Fruit fly (Drosophila melanogaster) whole organism, embryonic: ENCODE data around the gene Sidpn.

Experiments used
- Bteb2 ChIP-seq: fragments of 200-800 bp; sonication (Bioruptor generic); optimal IDR thresholded peaks from 2 replicates; lab custom pipeline; 2016; ENCODE audit warnings: missing biosample characterization, missing genetic modification characterization
- C15 ChIP-seq: fragments of 200-800 bp; sonication (Bioruptor generic); IDR thresholded peaks from 3 replicates; pipeline ENCODE4 v1.3.6; 2022; ENCODE audit warnings: missing biosample characterization, missing genetic modification characterization
- CG10267 ChIP-seq: fragments of 200-800 bp; sonication (Bioruptor generic); optimal IDR thresholded peaks from 2 replicates; lab custom pipeline; 2018; ENCODE audit warnings: missing biosample characterization, mild to moderate bottlenecking, missing genetic modification characterization, moderate library complexity
- CG10543 ChIP-seq: fragments of 200-800 bp; sonication (Bioruptor generic); optimal IDR thresholded peaks from 3 replicates; lab custom pipeline; 2017; ENCODE audit warnings: missing biosample characterization, mild to moderate bottlenecking, missing genetic modification characterization, moderate library complexity
- CG11093 ChIP-seq: fragments of 200-800 bp; sonication (Bioruptor generic); IDR thresholded peaks from 3 replicates; pipeline ENCODE4 v1.3.6; 2022; ENCODE audit warnings: missing biosample characterization, missing genetic modification characterization
- CG11456 ChIP-seq: fragments of 200-800 bp; sonication (Bioruptor generic); IDR thresholded peaks from 3 replicates; pipeline ENCODE4 v1.3.6; 2022; ENCODE audit warnings: missing biosample characterization, missing genetic modification characterization
- CG11504 ChIP-seq: fragments of 200-800 bp; sonication (Bioruptor generic); optimal IDR thresholded peaks from 3 replicates; lab custom pipeline; 2019; ENCODE audit warnings: missing biosample characterization, mild to moderate bottlenecking, missing genetic modification characterization, moderate library complexity
- CG12299 ChIP-seq: fragments of 200-800 bp; sonication (Bioruptor generic); optimal IDR thresholded peaks from 2 replicates; lab custom pipeline; 2018; ENCODE audit warnings: missing biosample characterization, mild to moderate bottlenecking, missing genetic modification characterization
- CG12769 ChIP-seq: fragments of 200-800 bp; sonication (Bioruptor generic); optimal IDR thresholded peaks from 2 replicates; lab custom pipeline; 2019; ENCODE audit warnings: missing biosample characterization, mild to moderate bottlenecking, missing genetic modification characterization, moderate library complexity
- CG13123 ChIP-seq: fragments of 200-800 bp; sonication (Bioruptor generic); optimal IDR thresholded peaks from 2 replicates; lab custom pipeline; 2016; ENCODE audit warnings: missing biosample characterization, missing genetic modification characterization
- CG15011 ChIP-seq: fragments of 200-800 bp; sonication (Bioruptor generic); optimal IDR thresholded peaks from 3 replicates; lab custom pipeline; 2018; ENCODE audit warnings: missing biosample characterization, mild to moderate bottlenecking, missing genetic modification characterization
- CG15269 ChIP-seq: fragments of 200-800 bp; sonication (Bioruptor generic); optimal IDR thresholded peaks from 2 replicates; lab custom pipeline; 2018; ENCODE audit warnings: missing biosample characterization, mild to moderate bottlenecking, missing genetic modification characterization, moderate library complexity
- CG15479 ChIP-seq: fragments of 200-800 bp; sonication (Bioruptor generic); optimal IDR thresholded peaks from 3 replicates; lab custom pipeline; 2019; ENCODE audit warnings: missing biosample characterization, mild to moderate bottlenecking, missing genetic modification characterization, moderate library complexity
- CG15601 ChIP-seq: fragments of 200-800 bp; sonication (Bioruptor generic); optimal IDR thresholded peaks from 3 replicates; lab custom pipeline; 2019; ENCODE audit warnings: missing biosample characterization, mild to moderate bottlenecking, missing genetic modification characterization, moderate library complexity
- CG17186 ChIP-seq: fragments of 200-800 bp; sonication (Bioruptor generic); optimal IDR thresholded peaks from 3 replicates; lab custom pipeline; 2017; ENCODE audit warnings: missing biosample characterization, missing genetic modification reagents, missing genetic modification characterization
- CG17328 ChIP-seq: fragments of 200-800 bp; sonication (Bioruptor generic); IDR thresholded peaks from 2 replicates; pipeline ENCODE4 v1.3.6; 2022; ENCODE audit warnings: missing biosample characterization, missing genetic modification characterization
- CG17359 ChIP-seq: fragments of 200-800 bp; sonication (Bioruptor generic); optimal IDR thresholded peaks from 3 replicates; lab custom pipeline; 2018; ENCODE audit warnings: missing biosample characterization, mild to moderate bottlenecking, missing genetic modification characterization, moderate library complexity
- CG17829 ChIP-seq: fragments of 200-800 bp; optimal IDR thresholded peaks from 2 replicates; lab custom pipeline; 2019; ENCODE audit warnings: missing biosample characterization, mild to moderate bottlenecking, missing genetic modification characterization, moderate library complexity
- CG18764 ChIP-seq: fragments of 200-800 bp; sonication (Bioruptor generic); optimal IDR thresholded peaks from 3 replicates; lab custom pipeline; 2016; ENCODE audit warnings: missing biosample characterization, missing genetic modification characterization
- CG32532 ChIP-seq: fragments of 200-800 bp; sonication (Bioruptor generic); IDR thresholded peaks from 2 replicates; pipeline ENCODE4 v1.3.6; 2022; ENCODE audit warnings: missing biosample characterization, missing genetic modification characterization
- CG6654 ChIP-seq: fragments of 200-800 bp; sonication (Bioruptor generic); optimal IDR thresholded peaks from 2 replicates; lab custom pipeline; 2017; ENCODE audit warnings: missing biosample characterization, mild to moderate bottlenecking, missing genetic modification characterization
- CG6765 ChIP-seq: fragments of 200-800 bp; sonication (Bioruptor generic); optimal IDR thresholded peaks from 3 replicates; lab custom pipeline; 2017; ENCODE audit warnings: missing biosample characterization, mild to moderate bottlenecking, missing genetic modification characterization
- CG7357 ChIP-seq: fragments of 200-800 bp; sonication (Bioruptor generic); IDR thresholded peaks from 3 replicates; pipeline ENCODE4 v1.3.6; 2022; ENCODE audit warnings: missing biosample characterization, missing genetic modification characterization
- CG7987 ChIP-seq: fragments of 200-800 bp; sonication (Bioruptor generic); optimal IDR thresholded peaks from 2 replicates; lab custom pipeline; 2018; ENCODE audit warnings: missing biosample characterization, mild to moderate bottlenecking, missing genetic modification characterization, moderate library complexity
- CG9609 ChIP-seq: fragments of 200-800 bp; sonication (Bioruptor generic); optimal IDR thresholded peaks from 3 replicates; lab custom pipeline; 2016; ENCODE audit warnings: missing biosample characterization, missing genetic modification characterization
- CG9932 ChIP-seq: fragments of 200-800 bp; sonication (Bioruptor generic); IDR thresholded peaks from 2 replicates; pipeline ENCODE4 v1.3.6; 2022; ENCODE audit warnings: missing biosample characterization, missing genetic modification characterization
- CTCF ChIP-seq: fragments of 200-800 bp; sonication (Bioruptor generic); optimal IDR thresholded peaks from 2 replicates; lab custom pipeline; 2017; ENCODE audit warnings: missing biosample characterization, mild to moderate bottlenecking, missing genetic modification characterization, moderate library complexity
- Hmr ChIP-seq: fragments of 200-800 bp; sonication (Bioruptor generic); optimal IDR thresholded peaks from 3 replicates; lab custom pipeline; 2017; ENCODE audit warnings: mild to moderate bottlenecking, missing biosample characterization, missing genetic modification reagents, missing genetic modification characterization
- Hmx ChIP-seq: fragments of 200-800 bp; sonication (Bioruptor generic); optimal IDR thresholded peaks from 2 replicates; lab custom pipeline; 2016; ENCODE audit warnings: missing biosample characterization, missing genetic modification characterization
- Kr ChIP-seq: fragments of 200-800 bp; sonication (Bioruptor generic); optimal IDR thresholded peaks from 2 replicates; lab custom pipeline; 2017; ENCODE audit warnings: missing biosample characterization, mild to moderate bottlenecking, missing genetic modification characterization
- Lim3 ChIP-seq: fragments of 200-800 bp; sonication (Bioruptor generic); IDR thresholded peaks from 2 replicates; pipeline ENCODE4 v1.3.6; 2022; ENCODE audit warnings: missing biosample characterization, missing genetic modification characterization
- MTF-1 ChIP-seq: fragments of 200-800 bp; sonication (Bioruptor generic); optimal IDR thresholded peaks from 2 replicates; lab custom pipeline; 2018; ENCODE audit warnings: missing biosample characterization, mild to moderate bottlenecking, missing genetic modification characterization, borderline replicate concordance
- Nf-YA ChIP-seq: fragments of 200-800 bp; sonication (Bioruptor generic); IDR thresholded peaks from 2 replicates; pipeline ENCODE4 v1.3.6; 2022; ENCODE audit warnings: missing biosample characterization, missing genetic modification characterization
- ap ChIP-seq: fragments of 200-800 bp; sonication (Bioruptor generic); IDR thresholded peaks from 2 replicates; pipeline ENCODE4 v1.3.6; 2022; ENCODE audit warnings: missing biosample characterization, missing genetic modification characterization
- ato ChIP-seq: fragments of 200-800 bp; sonication (Bioruptor generic); IDR thresholded peaks from 2 replicates; pipeline ENCODE4 v1.3.6; 2022; ENCODE audit warnings: missing biosample characterization, missing genetic modification characterization; ENCODE audit not compliant: partially characterized antibody
- az2 ChIP-seq: fragments of 200-800 bp; sonication (Bioruptor generic); optimal IDR thresholded peaks from 3 replicates; lab custom pipeline; 2016; ENCODE audit warnings: missing biosample characterization, missing genetic modification characterization
- cg ChIP-seq: fragments of 200-800 bp; sonication (Bioruptor generic); optimal IDR thresholded peaks from 3 replicates; lab custom pipeline; 2019; ENCODE audit warnings: missing biosample characterization, mild to moderate bottlenecking, missing genetic modification characterization, moderate library complexity
- crol ChIP-seq: fragments of 200-800 bp; sonication (Bioruptor generic); IDR thresholded peaks from 2 replicates; pipeline ENCODE4 v1.3.6; 2022; ENCODE audit warnings: missing biosample characterization, missing genetic modification characterization
- crp ChIP-seq, 2 experiments: fragments of 200-800 bp; sonication (Bioruptor generic); optimal IDR thresholded peaks; 2 replicates in 1 of 2; 3 replicates in 1 of 2; lab custom pipeline; 2017; ENCODE audit warnings: missing biosample characterization in 2 of 2, missing genetic modification characterization in 2 of 2, mild to moderate bottlenecking in 1 of 2, moderate library complexity in 1 of 2
- dmrt99B ChIP-seq: fragments of 200-800 bp; sonication (Bioruptor generic); optimal IDR thresholded peaks from 2 replicates; lab custom pipeline; 2018; ENCODE audit warnings: missing biosample characterization, mild to moderate bottlenecking, missing genetic modification characterization, moderate library complexity
- fd64A ChIP-seq: fragments of 200-800 bp; sonication (Bioruptor generic); optimal IDR thresholded peaks from 3 replicates; lab custom pipeline; 2018; ENCODE audit warnings: missing biosample characterization, mild to moderate bottlenecking, missing genetic modification characterization
- hbn ChIP-seq: fragments of 200-800 bp; sonication (Bioruptor generic); IDR thresholded peaks from 2 replicates; pipeline ENCODE4 v1.3.6; 2022; ENCODE audit warnings: missing biosample characterization, missing genetic modification characterization; ENCODE audit not compliant: partially characterized antibody
- jing ChIP-seq: fragments of 200-800 bp; sonication (Bioruptor generic); optimal IDR thresholded peaks from 2 replicates; lab custom pipeline; 2018; ENCODE audit warnings: missing biosample characterization, mild to moderate bottlenecking, missing genetic modification characterization
- klu ChIP-seq: fragments of 200-800 bp; sonication (Bioruptor generic); IDR thresholded peaks from 2 replicates; pipeline ENCODE4 v1.3.6; 2022; ENCODE audit warnings: missing biosample characterization, missing genetic modification characterization
- lola ChIP-seq, 3 experiments: fragments of >200 bp in 2 of 3; fragments of 200-800 bp in 1 of 3; sonication (Bioruptor generic) in 1 of 3; optimal IDR thresholded peaks; 2 replicates each; lab custom pipeline; 2017 to 2019; ENCODE audit warnings: missing biosample characterization in 3 of 3, missing genetic modification characterization in 3 of 3, mild to moderate bottlenecking in 1 of 3, moderate library complexity in 1 of 3
- nau ChIP-seq: fragments of 200-800 bp; sonication (Bioruptor generic); optimal IDR thresholded peaks from 3 replicates; lab custom pipeline; 2017; ENCODE audit warnings: missing biosample characterization, mild to moderate bottlenecking, missing genetic modification characterization, missing genetic modification reagents
- nerfin-2 ChIP-seq: fragments of 200-800 bp; sonication (Bioruptor generic); IDR thresholded peaks from 2 replicates; pipeline ENCODE4 v1.3.6; 2022; ENCODE audit warnings: missing biosample characterization, missing genetic modification characterization; ENCODE audit not compliant: partially characterized antibody
- scrt ChIP-seq: fragments of 200-800 bp; sonication (Bioruptor generic); optimal IDR thresholded peaks from 2 replicates; lab custom pipeline; 2018; ENCODE audit warnings: missing biosample characterization, mild to moderate bottlenecking, missing genetic modification characterization, moderate library complexity
- sd ChIP-seq: fragments of 200-800 bp; sonication (Bioruptor generic); optimal IDR thresholded peaks from 3 replicates; lab custom pipeline; 2018; ENCODE audit warnings: missing biosample characterization, mild to moderate bottlenecking, missing genetic modification characterization, moderate library complexity
- seq ChIP-seq: fragments of 200-800 bp; sonication (Bioruptor generic); IDR thresholded peaks from 2 replicates; pipeline ENCODE4 v1.3.6; 2022; ENCODE audit warnings: missing biosample characterization, missing genetic modification characterization

The Sidpn gene

DNA sequence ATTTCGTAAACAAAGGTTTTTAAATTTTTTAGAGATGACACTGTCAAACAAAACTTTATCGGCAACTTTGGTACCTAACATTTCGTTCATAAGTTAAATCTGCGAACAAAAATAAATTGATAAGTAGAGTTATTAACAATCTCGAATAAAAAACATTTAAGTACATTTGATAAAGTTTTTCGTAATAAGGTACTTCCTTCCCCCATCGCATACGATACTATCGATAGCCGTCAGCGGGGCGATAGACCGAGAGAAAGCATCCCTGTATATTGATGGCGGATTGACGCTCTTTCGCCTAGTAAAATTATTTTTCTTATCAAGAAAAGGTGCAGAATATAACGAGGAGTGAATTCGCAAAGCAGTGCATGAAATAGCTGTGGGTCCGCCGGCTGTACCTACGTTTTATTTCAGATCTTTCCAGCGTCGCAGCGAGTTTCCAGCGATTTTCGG lies 17.6 kb downstream of the Sidpn start, which contains the start of the genes Ttc19 and Acn (continued):
- TF ChIP-seq nau (no peak), CG6765 (peak; percentile 45), Lim3 (GFP tag; lab: Robert Waterston, UW) (peak; percentile 46; the same call in 1 of the 2 replicates), CG15479 (no peak), CG15601 (tag; lab: Kevin White, UChicago) (peak; percentile 77), CG6654 (no peak), CG11093 (GFP tag; lab: Robert Waterston, UW) (peak; percentile 68), CG17186 (peak; percentile 81), CG12769 (no peak), Nf-YA (GFP tag; lab: Robert Waterston, UW) (peak; percentile 62), Hmr (GFP tag; lab: Kevin White, UChicago) (no peak), jing (no peak), dmrt99B (tag; lab: Kevin White, UChicago) (no peak), CG7357 (peak; percentile 49; the same call in 1 of the 3 replicates), CG9932 (peak; percentile 92), Kr (no peak), lola (GFP tag; optimal IDR thresholded peaks at IDR 0.05; lab: Kevin White, UChicago) (peak in 1 of 3 experiments; percentile 80), az2 (GFP tag; lab: Kevin White, UChicago) (peak; percentile 82), CG18764 (GFP tag; lab: Kevin White, UChicago) (peak; percentile 63), CG10543 (GFP tag; lab: Kevin White, UChicago) (peak; percentile 88), ap (GFP tag; lab: Robert Waterston, UW) (peak; percentile 68), CG10267 (tag; lab: Kevin White, UChicago) (peak; percentile 94), CG7987 (GFP tag; lab: Kevin White, UChicago) (peak; percentile 53), scrt (GFP tag; lab: Kevin White, UChicago) (no peak), seq (GFP tag; lab: Robert Waterston, UW) (peak; percentile 73), CG9609 (GFP tag; lab: Kevin White, UChicago) (peak; percentile 90), cg (GFP tag; lab: Kevin White, UChicago) (no peak), CG32532 (GFP tag; lab: Robert Waterston, UW) (peak; percentile 87), Hmx (peak; percentile 72), CG13123 (GFP tag; lab: Kevin White, UChicago) (peak; percentile 65), fd64A (GFP tag; lab: Kevin White, UChicago) (no peak), hbn (GFP tag; lab: Robert Waterston, UW) (peak; percentile 94), CG15269 (peak; percentile 77), klu (GFP tag; lab: Robert Waterston, UW) (peak; percentile 72), CTCF (GFP tag; lab: Kevin White, UChicago) (peak; percentile 26), CG17829 (tag; lab: Kevin White, UChicago) (peak; percentile 87), ato (GFP tag; lab: Robert Waterston, UW) (peak; percentile 88), MTF-1 (GFP tag; lab: Kevin White, UChicago) (no peak), CG17328 (GFP tag; lab: Robert Waterston, UW) (peak; percentile 83), crol (GFP tag; lab: Robert Waterston, UW) (peak; percentile 45), CG11504 (tag; lab: Kevin White, UChicago) (peak; percentile 83), CG12299 (tag; lab: Kevin White, UChicago) (peak; percentile 51), CG11456 (peak; percentile 85), C15 (GFP tag; lab: Robert Waterston, UW) (no peak), crp (GFP tag; optimal IDR thresholded peaks at IDR 0.05; lab: Kevin White, UChicago) (peak in 1 of 2 experiments; percentile 58), CG15011 (GFP tag; lab: Kevin White, UChicago) (no peak), nerfin-2 (peak; percentile 87), Bteb2 (GFP tag; lab: Kevin White, UChicago) (peak; percentile 90), CG17359 (tag; lab: Kevin White, UChicago) (peak; percentile 82), sd (no peak)
